Worm (Caenorhabditis elegans) whole organism, mixed stage, embryonic: ENCODE data around the gene npr-13.

Experiments used
- ceh-39 ChIP-seq: fragments of 150-350 bp; optimal IDR thresholded peaks from 2 replicates; lab custom pipeline; 2014; ENCODE audit warnings: missing biosample characterization, missing genetic modification characterization
- elt-1 ChIP-seq: sonication (generic microtip); optimal IDR thresholded peaks from 2 replicates; lab custom pipeline; 2017; ENCODE audit warnings: missing genetic modification characterization, mild to moderate bottlenecking, missing compliant biosample characterization, antibody characterized with exemption, moderate library complexity, borderline replicate concordance; ENCODE audit not compliant: insufficient read depth
- snpc-4 ChIP-seq: fragments of 150-350 bp; optimal IDR thresholded peaks from 2 replicates; lab custom pipeline; 2014; ENCODE audit warnings: missing biosample characterization, missing genetic modification characterization
- unc-62 ChIP-seq: fragments of 150-350 bp; optimal IDR thresholded peaks from 2 replicates; lab custom pipeline; 2014; ENCODE audit warnings: missing biosample characterization, missing genetic modification reagents, missing genetic modification characterization

ce11 chrV:14821553-14821952 is 36.9 kb downstream of the npr-13 start, which contains the start of gene W06A7.2:
- TF ChIP-seq elt-1 (tag; lab: Kevin White, UChicago) (no peak), ceh-39 (tag; lab: Kevin White, UChicago) (no peak), snpc-4 (tag; lab: Kevin White, UChicago) (no peak), unc-62 (GFP tag; lab: Kevin White, UChicago) (no peak)
